Fruit fly (Drosophila melanogaster) whole organism, embryonic: ENCODE data around the gene CG46465.

Source experiments
- Abd-B ChIP-seq: fragments of 200-800 bp; sonication (Bioruptor generic); optimal IDR thresholded peaks from 2 replicates; lab custom pipeline; 2018; ENCODE audit warnings: missing biosample characterization, mild to moderate bottlenecking, missing genetic modification characterization, moderate library complexity
- CG10147 ChIP-seq: fragments of 200-800 bp; sonication (Bioruptor generic); optimal IDR thresholded peaks from 2 replicates; lab custom pipeline; 2019; ENCODE audit warnings: missing biosample characterization, mild to moderate bottlenecking, missing genetic modification characterization, moderate library complexity
- CG10274 ChIP-seq: fragments of 200-800 bp; sonication (Bioruptor generic); optimal IDR thresholded peaks from 3 replicates; lab custom pipeline; 2017; ENCODE audit warnings: missing biosample characterization, mild to moderate bottlenecking, missing genetic modification characterization
- CG10462 ChIP-seq: fragments of 200-800 bp; sonication (Bioruptor generic); optimal IDR thresholded peaks from 2 replicates; lab custom pipeline; 2016; ENCODE audit warnings: missing biosample characterization, missing genetic modification characterization
- CG11398 ChIP-seq: fragments of 200-800 bp; sonication (Bioruptor generic); optimal IDR thresholded peaks from 2 replicates; lab custom pipeline; 2016; ENCODE audit warnings: missing biosample characterization, missing genetic modification characterization
- CG11504 ChIP-seq: fragments of 200-800 bp; sonication (Bioruptor generic); optimal IDR thresholded peaks from 3 replicates; lab custom pipeline; 2019; ENCODE audit warnings: missing biosample characterization, mild to moderate bottlenecking, missing genetic modification characterization, moderate library complexity
- CG13287 ChIP-seq: fragments of 200-800 bp; sonication (Bioruptor generic); IDR thresholded peaks from 2 replicates; pipeline ENCODE4 v1.3.6; 2022; ENCODE audit warnings: missing biosample characterization, missing genetic modification characterization; ENCODE audit not compliant: partially characterized antibody
- CG13296 ChIP-seq: fragments of 200-800 bp; sonication (Bioruptor generic); optimal IDR thresholded peaks from 3 replicates; lab custom pipeline; 2018; ENCODE audit warnings: missing biosample characterization, mild to moderate bottlenecking, missing genetic modification characterization
- CG14860 ChIP-seq: fragments of 200-800 bp; sonication (Bioruptor generic); IDR thresholded peaks from 3 replicates; pipeline ENCODE4 v1.3.6; 2022; ENCODE audit warnings: missing biosample characterization, missing genetic modification characterization; ENCODE audit not compliant: partially characterized antibody
- CG15601 ChIP-seq: fragments of 200-800 bp; sonication (Bioruptor generic); optimal IDR thresholded peaks from 3 replicates; lab custom pipeline; 2019; ENCODE audit warnings: missing biosample characterization, mild to moderate bottlenecking, missing genetic modification characterization, moderate library complexity
- CG17186 ChIP-seq: fragments of 200-800 bp; sonication (Bioruptor generic); optimal IDR thresholded peaks from 3 replicates; lab custom pipeline; 2017; ENCODE audit warnings: missing biosample characterization, missing genetic modification reagents, missing genetic modification characterization
- CG17359 ChIP-seq: fragments of 200-800 bp; sonication (Bioruptor generic); optimal IDR thresholded peaks from 3 replicates; lab custom pipeline; 2018; ENCODE audit warnings: missing biosample characterization, mild to moderate bottlenecking, missing genetic modification characterization, moderate library complexity
- CG18476 ChIP-seq: fragments of 200-800 bp; sonication (Bioruptor generic); optimal IDR thresholded peaks from 2 replicates; lab custom pipeline; 2016; ENCODE audit warnings: missing biosample characterization, mild to moderate bottlenecking, missing genetic modification characterization
- CG18599 ChIP-seq: fragments of 200-800 bp; sonication (Bioruptor generic); optimal IDR thresholded peaks from 3 replicates; lab custom pipeline; 2017; ENCODE audit warnings: missing biosample characterization, missing genetic modification characterization, mild to moderate bottlenecking, moderate library complexity, missing genetic modification reagents
- CG2120 ChIP-seq: fragments of 200-800 bp; sonication (Bioruptor generic); optimal IDR thresholded peaks from 3 replicates; lab custom pipeline; 2016; ENCODE audit warnings: missing biosample characterization, missing genetic modification characterization
- CG31441 ChIP-seq: fragments of 200-800 bp; sonication (Bioruptor generic); IDR thresholded peaks from 2 replicates; pipeline ENCODE4 v1.3.6; 2022; ENCODE audit warnings: missing biosample characterization, missing genetic modification characterization
- CG33557 ChIP-seq: fragments of 200-800 bp; sonication (Bioruptor generic); optimal IDR thresholded peaks from 2 replicates; lab custom pipeline; 2019; ENCODE audit warnings: missing biosample characterization, mild to moderate bottlenecking, missing genetic modification characterization, moderate library complexity
- CG4404 ChIP-seq: fragments of 200-800 bp; sonication (Bioruptor generic); IDR thresholded peaks from 2 replicates; pipeline ENCODE4 v1.3.6; 2022; ENCODE audit warnings: missing biosample characterization, missing genetic modification characterization
- CG4707 ChIP-seq: fragments of 200-800 bp; sonication (Bioruptor generic); optimal IDR thresholded peaks from 2 replicates; lab custom pipeline; 2018; ENCODE audit warnings: missing biosample characterization, mild to moderate bottlenecking, missing genetic modification characterization, moderate library complexity
- CG5245 ChIP-seq: fragments of 200-800 bp; sonication (Bioruptor generic); optimal IDR thresholded peaks from 3 replicates; lab custom pipeline; 2016; ENCODE audit warnings: missing biosample characterization, missing genetic modification characterization
- CG6791 ChIP-seq: fragments of 200-800 bp; sonication (Bioruptor generic); IDR thresholded peaks from 3 replicates; pipeline ENCODE4 v1.3.6; 2022; ENCODE audit warnings: missing biosample characterization, missing genetic modification characterization; ENCODE audit not compliant: partially characterized antibody
- CG8478 ChIP-seq: fragments of >200 bp; optimal IDR thresholded peaks from 2 replicates; lab custom pipeline; 2018
- CHES-1-like ChIP-seq: fragments of 200-800 bp; sonication (Bioruptor generic); optimal IDR thresholded peaks from 2 replicates; lab custom pipeline; 2016; ENCODE audit warnings: missing biosample characterization, missing genetic modification characterization
- D19B ChIP-seq: fragments of 200-800 bp; sonication (Bioruptor generic); optimal IDR thresholded peaks from 2 replicates; lab custom pipeline; 2017; ENCODE audit warnings: missing biosample characterization, mild to moderate bottlenecking, missing genetic modification characterization
- Dip3 ChIP-seq: fragments of 200-800 bp; sonication (Bioruptor generic); optimal IDR thresholded peaks from 3 replicates; lab custom pipeline; 2016; ENCODE audit warnings: missing biosample characterization, missing genetic modification characterization
- Elba2 ChIP-seq: fragments of 200-800 bp; sonication (Bioruptor generic); optimal IDR thresholded peaks from 3 replicates; lab custom pipeline; 2016; ENCODE audit warnings: missing biosample characterization, missing genetic modification characterization
- Ets97D ChIP-seq: fragments of 200-800 bp; sonication (Bioruptor generic); optimal IDR thresholded peaks from 3 replicates; lab custom pipeline; 2016; ENCODE audit warnings: missing biosample characterization, missing genetic modification characterization
- HmgZ ChIP-seq: fragments of 200-800 bp; sonication (Bioruptor generic); optimal IDR thresholded peaks from 2 replicates; lab custom pipeline; 2018; ENCODE audit warnings: missing biosample characterization, mild to moderate bottlenecking, missing genetic modification characterization
- Kr ChIP-seq: fragments of 200-800 bp; sonication (Bioruptor generic); optimal IDR thresholded peaks from 2 replicates; lab custom pipeline; 2017; ENCODE audit warnings: missing biosample characterization, mild to moderate bottlenecking, missing genetic modification characterization
- Opbp ChIP-seq: fragments of 200-800 bp; sonication (Bioruptor generic); IDR thresholded peaks from 3 replicates; pipeline ENCODE4 v1.3.6; 2022; ENCODE audit warnings: missing biosample characterization, missing genetic modification characterization; ENCODE audit not compliant: partially characterized antibody
- Pdp1 ChIP-seq, 2 experiments: fragments of 200-800 bp; sonication (Bioruptor generic); optimal IDR thresholded peaks; 3 replicates each; lab custom pipeline; 2016; ENCODE audit warnings: missing biosample characterization in 2 of 2, missing genetic modification characterization in 2 of 2, mild to moderate bottlenecking in 1 of 2, moderate library complexity in 1 of 2
- Rx ChIP-seq: fragments of 200-800 bp; sonication (Bioruptor generic); IDR thresholded peaks from 2 replicates; pipeline ENCODE4 v1.3.6; 2022; ENCODE audit warnings: missing biosample characterization, missing genetic modification characterization
- Sin3A ChIP-seq: fragments of >200 bp; optimal IDR thresholded peaks from 2 replicates; lab custom pipeline; 2018
- ash1 ChIP-seq: fragments of 200-800 bp; sonication (Bioruptor generic); optimal IDR thresholded peaks from 2 replicates; lab custom pipeline; 2018; ENCODE audit warnings: missing biosample characterization, mild to moderate bottlenecking, missing genetic modification characterization
- bab2 ChIP-seq: fragments of 200-800 bp; sonication (Bioruptor generic); optimal IDR thresholded peaks from 2 replicates; lab custom pipeline; 2016; ENCODE audit warnings: missing biosample characterization, missing genetic modification characterization
- bowl ChIP-seq: fragments of 200-800 bp; sonication (Bioruptor generic); IDR thresholded peaks from 2 replicates; pipeline ENCODE4 v1.3.6; 2022; ENCODE audit warnings: missing biosample characterization, missing genetic modification characterization
- cato ChIP-seq: fragments of 200-800 bp; sonication (Bioruptor generic); optimal IDR thresholded peaks from 2 replicates; lab custom pipeline; 2016; ENCODE audit warnings: missing biosample characterization, missing genetic modification characterization, borderline replicate concordance
- croc ChIP-seq: fragments of 200-800 bp; sonication (Bioruptor generic); conservative IDR thresholded peaks from 3 replicates; pipeline ENCODE4 v1.3.6; 2022; ENCODE audit warnings: missing biosample characterization, missing genetic modification characterization
- disco-r ChIP-seq: fragments of 200-800 bp; sonication (Bioruptor generic); optimal IDR thresholded peaks from 2 replicates; lab custom pipeline; 2016; ENCODE audit warnings: missing biosample characterization, missing genetic modification characterization
- en ChIP-seq: fragments of 200-800 bp; sonication (Bioruptor generic); optimal IDR thresholded peaks from 2 replicates; lab custom pipeline; 2016; ENCODE audit warnings: missing biosample characterization, missing genetic modification characterization
- eyg ChIP-seq: fragments of 200-800 bp; sonication (Bioruptor generic); optimal IDR thresholded peaks from 3 replicates; lab custom pipeline; 2016; ENCODE audit warnings: missing biosample characterization, missing genetic modification characterization
- fru ChIP-seq: fragments of >200 bp; optimal IDR thresholded peaks from 2 replicates; lab custom pipeline; 2017
- lilli ChIP-seq: fragments of 200-800 bp; sonication (Bioruptor generic); optimal IDR thresholded peaks from 3 replicates; lab custom pipeline; 2016; ENCODE audit warnings: missing biosample characterization, missing genetic modification characterization
- nom ChIP-seq: fragments of 200-800 bp; sonication (Bioruptor generic); optimal IDR thresholded peaks from 2 replicates; lab custom pipeline; 2017; ENCODE audit warnings: missing biosample characterization, missing genetic modification characterization, mild to moderate bottlenecking, moderate library complexity, missing genetic modification reagents
- pnt ChIP-seq: fragments of 200-800 bp; sonication (Bioruptor generic); optimal IDR thresholded peaks from 3 replicates; lab custom pipeline; 2016; ENCODE audit warnings: missing biosample characterization, missing genetic modification characterization
- pros ChIP-seq: fragments of 200-800 bp; sonication (Bioruptor generic); optimal IDR thresholded peaks from 3 replicates; lab custom pipeline; 2019; ENCODE audit warnings: missing biosample characterization, mild to moderate bottlenecking, missing genetic modification characterization, moderate library complexity
- ssp ChIP-seq: fragments of 200-800 bp; sonication (Bioruptor generic); IDR thresholded peaks from 2 replicates; pipeline ENCODE4 v1.3.6; 2022; ENCODE audit warnings: missing biosample characterization, missing genetic modification characterization
- stwl ChIP-seq: fragments of 200-800 bp; sonication (Bioruptor generic); optimal IDR thresholded peaks from 3 replicates; lab custom pipeline; 2018; ENCODE audit warnings: missing biosample characterization, mild to moderate bottlenecking, missing genetic modification characterization, moderate library complexity
- tap ChIP-seq: fragments of 200-800 bp; optimal IDR thresholded peaks from 3 replicates; lab custom pipeline; 2019; ENCODE audit warnings: missing biosample characterization, mild to moderate bottlenecking, missing genetic modification characterization, moderate library complexity
- tna ChIP-seq: fragments of 200-800 bp; sonication (Bioruptor generic); IDR thresholded peaks from 2 replicates; pipeline ENCODE4 v1.3.6; 2022; ENCODE audit warnings: missing biosample characterization, missing genetic modification characterization; ENCODE audit not compliant: partially characterized antibody
- trh ChIP-seq: fragments of 200-800 bp; sonication (Bioruptor generic); optimal IDR thresholded peaks from 2 replicates; lab custom pipeline; 2016; ENCODE audit warnings: missing biosample characterization, missing genetic modification characterization
- wek ChIP-seq: fragments of 200-800 bp; sonication (Bioruptor generic); optimal IDR thresholded peaks from 3 replicates; lab custom pipeline; 2018; ENCODE audit warnings: missing biosample characterization, mild to moderate bottlenecking, missing genetic modification characterization, moderate library complexity

Gene CG46465

DNA sequence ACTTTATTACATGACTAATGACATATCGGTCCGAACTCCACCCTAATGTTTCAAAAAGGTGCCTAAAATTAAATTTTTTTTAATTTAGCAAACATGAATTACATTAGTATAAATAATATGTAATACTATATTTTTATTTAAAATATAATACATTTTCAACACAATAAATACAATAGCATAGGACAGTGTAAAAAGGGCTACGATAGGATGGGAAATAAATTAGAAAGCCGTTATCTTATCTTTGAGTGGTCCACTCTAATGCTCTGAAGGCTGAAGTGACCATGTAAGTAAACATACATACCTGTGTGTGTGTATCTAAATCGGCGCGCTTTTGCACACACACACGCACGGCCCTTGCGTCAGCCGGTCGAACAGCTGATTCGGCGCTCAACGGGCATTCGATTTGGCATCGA is 10.7 kb downstream of the CG46465 start, which contains the start of gene CG31793 (continued):
- TF ChIP-seq CG13287 (GFP tag; lab: Robert Waterston, UW): peak; percentile 45; the same call in 1 of the 2 replicates
- no peak for TF ChIP-seq CHES-1-like (GFP tag; lab: Kevin White, UChicago)
- TF ChIP-seq pros (GFP tag; lab: Kevin White, UChicago): no peak
- TF ChIP-seq Kr (GFP tag; lab: Kevin White, UChicago): no peak
- TF ChIP-seq wek: no peak
- TF ChIP-seq Sin3A (lab: Kevin White, UChicago): no peak
- TF ChIP-seq CG18476 (GFP tag; lab: Kevin White, UChicago): no peak
- TF ChIP-seq CG4404 (GFP tag; lab: Robert Waterston, UW): no peak
- TF ChIP-seq Rx (GFP tag; lab: Robert Waterston, UW): no peak
- no peak for TF ChIP-seq CG6791 (GFP tag; lab: Robert Waterston, UW)
- TF ChIP-seq tna (GFP tag; lab: Robert Waterston, UW): no peak
- TF ChIP-seq CG10462 (GFP tag; lab: Kevin White, UChicago): no peak
- TF ChIP-seq en: no peak
- no peak for TF ChIP-seq Dip3 (GFP tag; lab: Kevin White, UChicago)
- no peak for TF ChIP-seq eyg (GFP tag; lab: Kevin White, UChicago)
- no peak for TF ChIP-seq cato
- TF ChIP-seq Opbp (GFP tag; lab: Robert Waterston, UW): no peak
- TF ChIP-seq bowl (GFP tag; lab: Robert Waterston, UW): no peak
- TF ChIP-seq CG33557 (GFP tag; lab: Kevin White, UChicago): no peak
- TF ChIP-seq stwl (tag; lab: Kevin White, UChicago): no peak
- TF ChIP-seq Elba2 (GFP tag; lab: Kevin White, UChicago): no peak
- TF ChIP-seq trh (GFP tag; lab: Kevin White, UChicago): no peak
- peak; percentile 3 for TF ChIP-seq D19B (GFP tag; lab: Kevin White, UChicago)
- peak; percentile 82 for TF ChIP-seq CG18599
- TF ChIP-seq HmgZ (tag; lab: Kevin White, UChicago): peak; percentile 53
- TF ChIP-seq CG31441 (GFP tag; lab: Robert Waterston, UW): peak; percentile 68
- no peak for TF ChIP-seq CG10274 (GFP tag; lab: Kevin White, UChicago)
- TF ChIP-seq ssp (GFP tag; lab: Robert Waterston, UW): no peak
- TF ChIP-seq Ets97D (GFP tag; lab: Kevin White, UChicago): no peak
- no peak for TF ChIP-seq CG8478 (lab: Kevin White, UChicago)
- no peak for TF ChIP-seq CG11398 (GFP tag; lab: Kevin White, UChicago)
- no peak for TF ChIP-seq ash1 (GFP tag; lab: Kevin White, UChicago)
- TF ChIP-seq lilli (GFP tag; lab: Kevin White, UChicago): peak; percentile 25
- no peak for TF ChIP-seq fru (lab: Kevin White, UChicago)
- TF ChIP-seq bab2 (GFP tag; lab: Kevin White, UChicago): no peak
- no peak for TF ChIP-seq CG17186 (GFP tag; lab: Kevin White, UChicago)
- peak in 1 of 2 experiments; percentile 61 for TF ChIP-seq Pdp1 (GFP tag; optimal IDR thresholded peaks at IDR 0.05; lab: Kevin White, UChicago)
- TF ChIP-seq CG15601 (tag; lab: Kevin White, UChicago): no peak
- TF ChIP-seq CG2120 (GFP tag; lab: Kevin White, UChicago): peak; percentile 33
- TF ChIP-seq croc (GFP tag; lab: Robert Waterston, UW): no peak
- peak; percentile 52 for TF ChIP-seq CG17359
- peak; percentile 76 for TF ChIP-seq CG13296 (GFP tag; lab: Kevin White, UChicago)
- no peak for TF ChIP-seq CG5245 (GFP tag; lab: Kevin White, UChicago)
- TF ChIP-seq pnt: no peak
- TF ChIP-seq CG10147 (GFP tag; lab: Kevin White, UChicago): peak; percentile 67
- no peak for TF ChIP-seq nom (GFP tag; lab: Kevin White, UChicago)
- no peak for TF ChIP-seq disco-r (GFP tag; lab: Kevin White, UChicago)
- peak; percentile 2 for TF ChIP-seq tap
- no peak for TF ChIP-seq Abd-B
- TF ChIP-seq CG4707 (GFP tag; lab: Kevin White, UChicago): no peak
- peak; percentile 68 for TF ChIP-seq CG11504
- no peak for TF ChIP-seq CG14860 (GFP tag; lab: Robert Waterston, UW)
